Fruit fly (Drosophila melanogaster) whole organism, prepupa: ENCODE data around the gene Drsl1.

Source experiments
- Blimp-1 ChIP-seq: fragments of 200-800 bp; sonication (Bioruptor generic); optimal IDR thresholded peaks from 3 replicates; lab custom pipeline; 2017; ENCODE audit warnings: missing biosample characterization, missing genetic modification characterization, mild to moderate bottlenecking, moderate library complexity, missing genetic modification reagents
- CG10631 ChIP-seq: fragments of 200-800 bp; sonication (Bioruptor generic); optimal IDR thresholded peaks from 2 replicates; lab custom pipeline; 2016; ENCODE audit warnings: missing biosample characterization, missing genetic modification characterization
- CG10669 ChIP-seq: fragments of 200-800 bp; sonication (Bioruptor generic); optimal IDR thresholded peaks from 3 replicates; lab custom pipeline; 2018; ENCODE audit warnings: missing biosample characterization, mild to moderate bottlenecking, missing genetic modification characterization, moderate library complexity
- CG11902 ChIP-seq: fragments of 200-800 bp; sonication (Bioruptor generic); optimal IDR thresholded peaks from 3 replicates; lab custom pipeline; 2016; ENCODE audit warnings: missing biosample characterization, missing genetic modification characterization
- CG15336 ChIP-seq: fragments of 200-800 bp; sonication (Bioruptor generic); IDR thresholded peaks from 2 replicates; pipeline ENCODE4 v1.3.6; 2022; ENCODE audit warnings: missing biosample characterization, missing genetic modification characterization
- CG1621 ChIP-seq: fragments of 200-800 bp; sonication (Bioruptor generic); optimal IDR thresholded peaks from 3 replicates; lab custom pipeline; 2018; ENCODE audit warnings: missing biosample characterization, mild to moderate bottlenecking, missing genetic modification characterization
- CG16779 ChIP-seq: fragments of 200-800 bp; sonication (Bioruptor generic); optimal IDR thresholded peaks from 3 replicates; lab custom pipeline; 2017; ENCODE audit warnings: missing biosample characterization, mild to moderate bottlenecking, missing genetic modification characterization
- CG3032 ChIP-seq: fragments of 200-800 bp; optimal IDR thresholded peaks from 2 replicates; lab custom pipeline; 2019; ENCODE audit warnings: missing biosample characterization, mild to moderate bottlenecking, missing genetic modification characterization, moderate library complexity
- CG32006 ChIP-seq: fragments of 200-800 bp; sonication (Bioruptor generic); optimal IDR thresholded peaks from 3 replicates; lab custom pipeline; 2017; ENCODE audit warnings: missing biosample characterization, mild to moderate bottlenecking, missing genetic modification characterization
- CG3919 ChIP-seq: fragments of 200-800 bp; sonication (Bioruptor generic); optimal IDR thresholded peaks from 3 replicates; lab custom pipeline; 2016; ENCODE audit warnings: missing biosample characterization, missing genetic modification characterization
- CG4318 ChIP-seq: fragments of 200-800 bp; sonication (Bioruptor generic); optimal IDR thresholded peaks from 3 replicates; lab custom pipeline; 2017; ENCODE audit warnings: missing biosample characterization, mild to moderate bottlenecking, missing genetic modification characterization
- CG6163 ChIP-seq: fragments of 200-800 bp; sonication (Bioruptor generic); IDR thresholded peaks from 3 replicates; pipeline ENCODE4 v1.3.6; 2022; ENCODE audit warnings: missing biosample characterization, missing genetic modification characterization
- CG6792 ChIP-seq: fragments of 200-800 bp; sonication (Bioruptor generic); optimal IDR thresholded peaks from 3 replicates; lab custom pipeline; 2016; ENCODE audit warnings: missing biosample characterization, missing genetic modification characterization
- CG6854 ChIP-seq: fragments of 200-800 bp; sonication (Bioruptor generic); optimal IDR thresholded peaks from 2 replicates; lab custom pipeline; 2017; ENCODE audit warnings: missing biosample characterization, mild to moderate bottlenecking, missing genetic modification characterization
- CG7368 ChIP-seq: fragments of 200-800 bp; sonication (Bioruptor generic); optimal IDR thresholded peaks from 3 replicates; lab custom pipeline; 2016; ENCODE audit warnings: missing biosample characterization, missing genetic modification characterization
- CG8632 ChIP-seq: fragments of 200-800 bp; sonication (Bioruptor generic); optimal IDR thresholded peaks from 3 replicates; lab custom pipeline; 2016; ENCODE audit warnings: missing biosample characterization, missing genetic modification characterization
- CG9139 ChIP-seq: fragments of 200-800 bp; sonication (Bioruptor generic); optimal IDR thresholded peaks from 3 replicates; lab custom pipeline; 2017; ENCODE audit warnings: missing biosample characterization, mild to moderate bottlenecking, missing genetic modification characterization
- Eip75B ChIP-seq: fragments of 200-800 bp; sonication (Bioruptor generic); optimal IDR thresholded peaks from 3 replicates; lab custom pipeline; 2016; ENCODE audit warnings: missing biosample characterization, missing genetic modification characterization
- Eip78C ChIP-seq: fragments of 200-800 bp; sonication (Bioruptor generic); peaks from one replicate; lab custom pipeline; 2016; ENCODE audit warnings: missing biosample characterization, missing genetic modification characterization
- Eip93F ChIP-seq: fragments of 200-800 bp; sonication (Bioruptor generic); optimal IDR thresholded peaks from 2 replicates; lab custom pipeline; 2016; ENCODE audit warnings: missing biosample characterization, mild to moderate bottlenecking, missing genetic modification characterization
- Ets21C ChIP-seq: fragments of 200-800 bp; sonication (Bioruptor generic); optimal IDR thresholded peaks from 3 replicates; lab custom pipeline; 2016; ENCODE audit warnings: missing biosample characterization, missing genetic modification characterization
- Ets96B ChIP-seq: fragments of 200-800 bp; optimal IDR thresholded peaks from 2 replicates; lab custom pipeline; 2019; ENCODE audit warnings: missing biosample characterization, mild to moderate bottlenecking, missing genetic modification characterization, moderate library complexity
- Gug ChIP-seq: fragments of 200-800 bp; sonication (Bioruptor generic); IDR thresholded peaks from 2 replicates; pipeline ENCODE4 v1.3.6; 2022; ENCODE audit warnings: missing biosample characterization, missing genetic modification characterization
- Hr39 ChIP-seq: fragments of 200-800 bp; sonication (Bioruptor generic); optimal IDR thresholded peaks from 2 replicates; lab custom pipeline; 2016; ENCODE audit warnings: missing biosample characterization, missing genetic modification characterization
- Lpt ChIP-seq: fragments of 200-800 bp; sonication (Bioruptor generic); optimal IDR thresholded peaks from 3 replicates; lab custom pipeline; 2016; ENCODE audit warnings: missing biosample characterization, missing genetic modification characterization
- Met ChIP-seq: fragments of 200-800 bp; sonication (Bioruptor generic); optimal IDR thresholded peaks from 3 replicates; lab custom pipeline; 2016; ENCODE audit warnings: missing biosample characterization, missing genetic modification characterization
- Sox102F ChIP-seq: fragments of 200-800 bp; sonication (Bioruptor generic); optimal IDR thresholded peaks from 2 replicates; lab custom pipeline; 2016; ENCODE audit warnings: missing biosample characterization, mild to moderate bottlenecking, missing genetic modification characterization
- Sox14 ChIP-seq: fragments of 200-800 bp; sonication (Bioruptor generic); optimal IDR thresholded peaks from 3 replicates; lab custom pipeline; 2016; ENCODE audit warnings: missing biosample characterization, missing genetic modification characterization
- cyc ChIP-seq: fragments of 200-800 bp; sonication (Bioruptor generic); optimal IDR thresholded peaks from 3 replicates; lab custom pipeline; 2016; ENCODE audit warnings: missing biosample characterization, missing genetic modification characterization
- dac ChIP-seq: fragments of 200-800 bp; sonication (Bioruptor generic); optimal IDR thresholded peaks from 2 replicates; lab custom pipeline; 2017; ENCODE audit warnings: missing biosample characterization, mild to moderate bottlenecking, missing genetic modification characterization
- dsx ChIP-seq: fragments of 200-800 bp; optimal IDR thresholded peaks from 3 replicates; lab custom pipeline; 2019; ENCODE audit warnings: missing biosample characterization, mild to moderate bottlenecking, missing genetic modification characterization, moderate library complexity; ENCODE audit not compliant: poor library complexity, severe bottlenecking
- eg ChIP-seq: fragments of 200-800 bp; sonication (Bioruptor generic); IDR thresholded peaks from 3 replicates; pipeline ENCODE4 v1.3.6; 2022; ENCODE audit warnings: missing biosample characterization, missing genetic modification characterization
- fd85E ChIP-seq: fragments of 200-800 bp; sonication (Bioruptor generic); optimal IDR thresholded peaks from 3 replicates; lab custom pipeline; 2016; ENCODE audit warnings: missing biosample characterization, missing genetic modification characterization
- fkh ChIP-seq: fragments of 200-800 bp; sonication (Bioruptor generic); optimal IDR thresholded peaks from 3 replicates; lab custom pipeline; 2017; ENCODE audit warnings: missing biosample characterization, mild to moderate bottlenecking, missing genetic modification characterization, moderate library complexity
- lz ChIP-seq: fragments of 200-800 bp; sonication (Bioruptor generic); optimal IDR thresholded peaks from 3 replicates; lab custom pipeline; 2016; ENCODE audit warnings: missing biosample characterization, missing genetic modification characterization
- net ChIP-seq: fragments of 200-800 bp; sonication (Bioruptor generic); optimal IDR thresholded peaks from 3 replicates; lab custom pipeline; 2016; ENCODE audit warnings: missing biosample characterization, missing genetic modification characterization
- pdm3 ChIP-seq: fragments of 200-800 bp; sonication (Bioruptor generic); optimal IDR thresholded peaks from 3 replicates; lab custom pipeline; 2016; ENCODE audit warnings: missing biosample characterization, missing genetic modification characterization
- salr ChIP-seq, 2 experiments: fragments of 200-800 bp; sonication (Bioruptor generic); optimal IDR thresholded peaks; 3 replicates each; lab custom pipeline; 2016 to 2018; ENCODE audit warnings: missing biosample characterization in 2 of 2, missing genetic modification characterization in 2 of 2, mild to moderate bottlenecking in 1 of 2
- spab ChIP-seq: fragments of 200-800 bp; sonication (Bioruptor generic); optimal IDR thresholded peaks from 2 replicates; lab custom pipeline; 2017; ENCODE audit warnings: missing biosample characterization, mild to moderate bottlenecking, missing genetic modification characterization, missing genetic modification reagents
- ss ChIP-seq, 2 experiments: fragments of 200-800 bp; sonication (Bioruptor generic); optimal IDR thresholded peaks; 2 replicates in 1 of 2; 3 replicates in 1 of 2; lab custom pipeline; 2017 to 2018; ENCODE audit warnings: mild to moderate bottlenecking in 2 of 2, missing biosample characterization in 2 of 2, missing genetic modification characterization in 2 of 2, moderate library complexity in 1 of 2
- svp ChIP-seq: fragments of 200-800 bp; sonication (Bioruptor generic); peaks from one replicate; lab custom pipeline; 2016; ENCODE audit warnings: missing biosample characterization, missing genetic modification characterization
- topi ChIP-seq: fragments of 200-800 bp; sonication (Bioruptor generic); optimal IDR thresholded peaks from 3 replicates; lab custom pipeline; 2016; ENCODE audit warnings: missing biosample characterization, missing genetic modification characterization
- vri ChIP-seq: fragments of 200-800 bp; sonication (Bioruptor generic); optimal IDR thresholded peaks from 3 replicates; lab custom pipeline; 2016; ENCODE audit warnings: missing biosample characterization, mild to moderate bottlenecking, missing genetic modification characterization

The Drsl1 gene

dm6 chr3L:3348956-3349824, 13.6 kb upstream of the Drsl1 start (continued):
- TF ChIP-seq CG8632 (GFP tag; lab: Kevin White, UChicago) (no peak), eg (GFP tag; lab: Robert Waterston, UW) (peak; percentile 36; the same call in 1 of the 3 replicates), CG1621 (tag; lab: Kevin White, UChicago) (no peak), dac (GFP tag; lab: Kevin White, UChicago) (no peak), pdm3 (GFP tag; lab: Kevin White, UChicago) (no peak), CG16779 (no peak), CG9139 (no peak), Eip75B (GFP tag; lab: Kevin White, UChicago) (no peak), spab (GFP tag; lab: Kevin White, UChicago) (no peak), salr (GFP tag; optimal IDR thresholded peaks at IDR 0.05; lab: Kevin White, UChicago) (no peak), net (GFP tag; lab: Kevin White, UChicago) (peak; percentile 16), CG6854 (no peak), fkh (GFP tag; lab: Kevin White, UChicago) (peak; percentile 31), Gug (GFP tag; lab: Robert Waterston, UW) (no peak), Ets21C (GFP tag; lab: Kevin White, UChicago) (no peak), svp (GFP tag; lab: Kevin White, UChicago) (no peak), CG4318 (no peak), Lpt (no peak), cyc (GFP tag; lab: Kevin White, UChicago) (no peak), CG10669 (GFP tag; lab: Kevin White, UChicago) (no peak), CG6163 (GFP tag; lab: Robert Waterston, UW) (no peak), CG7368 (no peak), CG15336 (GFP tag; lab: Robert Waterston, UW) (no peak)
- TF ChIP-seq, all 60 proteins: peak for 5

dm6 chr3L:3346294-3346693, 10.7 kb upstream of the Drsl1 start:
- TF ChIP-seq fkh (GFP tag; lab: Kevin White, UChicago), result peak; percentile 24
- TF ChIP-seq CG32006 (GFP tag; lab: Kevin White, UChicago), result no peak
- TF ChIP-seq, all 60 proteins: peak for 1

- TF ChIP-seq svp (GFP tag; lab: Kevin White, UChicago) (peak; percentile 47), CG3032 (tag; lab: Kevin White, UChicago) (no peak), vri (GFP tag; lab: Kevin White, UChicago) (peak; percentile 45), CG6854 (peak; percentile 7), Eip78C (GFP tag; lab: Kevin White, UChicago) (no peak), CG4318 (no peak), fkh (GFP tag; lab: Kevin White, UChicago) (peak; percentile 52), pdm3 (GFP tag; lab: Kevin White, UChicago) (no peak)
These were observed 8.9 kb upstream of the Drsl1 start for dm6 chr3L:3344528-3344927.

dm6 chr3L:3343260-3343659, 7.7 kb upstream of the Drsl1 start:
- peak; percentile 54 for TF ChIP-seq CG11902
- TF ChIP-seq CG6792 (GFP tag; lab: Kevin White, UChicago), result peak; percentile 83
- TF ChIP-seq Hr39, result peak; percentile 75
- TF ChIP-seq Gug (GFP tag; lab: Robert Waterston, UW), result no peak
- TF ChIP-seq eg (GFP tag; lab: Robert Waterston, UW), result no peak
- TF ChIP-seq CG10631 (GFP tag; lab: Kevin White, UChicago), result peak; percentile 69
- peak in 1 of 2 experiments; percentile 58 for TF ChIP-seq salr (GFP tag; optimal IDR thresholded peaks at IDR 0.05; lab: Kevin White, UChicago)
- peak; percentile 51 for TF ChIP-seq Eip93F (GFP tag; lab: Kevin White, UChicago)
- peak; percentile 8 to 13 for TF ChIP-seq ss (GFP tag; optimal IDR thresholded peaks at IDR 0.05; lab: Kevin White, UChicago)
- no peak for TF ChIP-seq dac (GFP tag; lab: Kevin White, UChicago)
- TF ChIP-seq topi (GFP tag; lab: Kevin White, UChicago), result peak; percentile 86
- no peak for TF ChIP-seq CG9139
- TF ChIP-seq lz (GFP tag; lab: Kevin White, UChicago), result peak; percentile 82
- TF ChIP-seq CG4318, result peak; percentile 7
- TF ChIP-seq Ets21C (GFP tag; lab: Kevin White, UChicago), result peak; percentile 62
- TF ChIP-seq fd85E (GFP tag; lab: Kevin White, UChicago), result no peak
- peak; percentile 90 for TF ChIP-seq Met (GFP tag; lab: Kevin White, UChicago)
- TF ChIP-seq Blimp-1, result peak; percentile 65
- peak; percentile 17 for TF ChIP-seq dsx (GFP tag; lab: Kevin White, UChicago)
- peak; percentile 66 for TF ChIP-seq Sox14 (GFP tag; lab: Kevin White, UChicago)
- TF ChIP-seq CG3919 (GFP tag; lab: Kevin White, UChicago), result peak; percentile 70
- TF ChIP-seq CG3032 (tag; lab: Kevin White, UChicago), result peak; percentile 6
- TF ChIP-seq fkh (GFP tag; lab: Kevin White, UChicago), result no peak
- TF ChIP-seq Sox102F (GFP tag; lab: Kevin White, UChicago), result peak; percentile 70
- peak; percentile 6 for TF ChIP-seq Ets96B (tag; lab: Kevin White, UChicago)
